Fruit fly (Drosophila melanogaster) Kc167 (cell line): ENCODE results near the gene Cpr92A.

Source experiments
- Myc ChIP-seq: fragments of >200 bp; optimal IDR thresholded peaks from 2 replicates; lab custom pipeline; 2017; ENCODE audit warnings: missing external identifiers
- Sin3A ChIP-seq: fragments of >200 bp; optimal IDR thresholded peaks from 2 replicates; lab custom pipeline; 2018; ENCODE audit warnings: missing external identifiers
- h ChIP-seq: fragments of >200 bp; optimal IDR thresholded peaks from 3 replicates; lab custom pipeline; 2018; ENCODE audit warnings: missing external identifiers
- insv ChIP-seq: fragments of >200 bp; optimal IDR thresholded peaks from 3 replicates; lab custom pipeline; 2018; ENCODE audit warnings: missing external identifiers
- psq ChIP-seq: fragments of >200 bp; optimal IDR thresholded peaks from 2 replicates; lab custom pipeline; 2017; ENCODE audit warnings: missing external identifiers
- ttk ChIP-seq: sonication (Bioruptor generic); optimal IDR thresholded peaks from 2 replicates; lab custom pipeline; 2017; ENCODE audit warnings: missing external identifiers

Cpr92A gene

DNA sequence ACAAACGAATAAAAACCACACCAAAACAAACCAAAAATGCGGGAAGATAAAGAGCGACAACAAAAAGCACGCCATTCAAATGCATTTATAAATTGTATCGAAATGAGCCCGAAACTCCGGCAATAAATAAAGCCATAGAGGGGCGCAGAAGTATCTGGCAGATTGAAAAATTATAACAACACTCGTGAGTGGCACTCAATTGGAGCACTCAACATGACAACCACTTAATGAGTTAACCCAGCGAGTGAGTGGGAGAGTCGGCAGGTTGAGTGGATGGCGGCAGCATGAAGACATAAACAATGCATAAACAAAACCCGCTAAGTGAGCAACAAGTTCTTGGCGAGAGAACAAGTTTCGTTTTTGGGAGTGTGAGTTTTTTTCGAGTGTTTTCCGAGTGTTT, 30.0 kb downstream of the Cpr92A start:
- TF ChIP-seq psq (lab: Kevin White, UChicago) (no peak), Sin3A (no peak), Myc (no peak), h (lab: Kevin White, UChicago) (no peak), ttk (no peak), insv (no peak)
